Fruit fly (Drosophila melanogaster) whole organism, embryonic: ENCODE measurements around the gene Lim3.

Experiments used
- Atf-2 ChIP-seq: fragments of 200-800 bp; sonication (Bioruptor generic); optimal IDR thresholded peaks from 2 replicates; lab custom pipeline; 2016; ENCODE audit warnings: missing biosample characterization, missing genetic modification characterization
- Atf3 ChIP-seq: fragments of 200-800 bp; sonication (Bioruptor generic); optimal IDR thresholded peaks from 3 replicates; lab custom pipeline; 2016; ENCODE audit warnings: missing biosample characterization, missing genetic modification characterization
- BtbVII ChIP-seq: fragments of 200-800 bp; sonication (Bioruptor generic); optimal IDR thresholded peaks from 3 replicates; lab custom pipeline; 2017; ENCODE audit warnings: missing biosample characterization, mild to moderate bottlenecking, missing genetic modification characterization
- CG10543 ChIP-seq: fragments of 200-800 bp; sonication (Bioruptor generic); optimal IDR thresholded peaks from 3 replicates; lab custom pipeline; 2017; ENCODE audit warnings: missing biosample characterization, mild to moderate bottlenecking, missing genetic modification characterization, moderate library complexity
- CG10979 ChIP-seq: fragments of 200-800 bp; sonication (Bioruptor generic); optimal IDR thresholded peaks from 2 replicates; lab custom pipeline; 2018; ENCODE audit warnings: missing biosample characterization, mild to moderate bottlenecking, missing genetic modification characterization, moderate library complexity
- CG11398 ChIP-seq: fragments of 200-800 bp; sonication (Bioruptor generic); optimal IDR thresholded peaks from 2 replicates; lab custom pipeline; 2016; ENCODE audit warnings: missing biosample characterization, missing genetic modification characterization
- CG12299 ChIP-seq: fragments of 200-800 bp; sonication (Bioruptor generic); optimal IDR thresholded peaks from 2 replicates; lab custom pipeline; 2018; ENCODE audit warnings: missing biosample characterization, mild to moderate bottlenecking, missing genetic modification characterization
- CG12391 ChIP-seq: fragments of 200-800 bp; sonication (Bioruptor generic); optimal IDR thresholded peaks from 3 replicates; lab custom pipeline; 2018; ENCODE audit warnings: missing biosample characterization, mild to moderate bottlenecking, missing genetic modification characterization, moderate library complexity
- CG12769 ChIP-seq: fragments of 200-800 bp; sonication (Bioruptor generic); optimal IDR thresholded peaks from 2 replicates; lab custom pipeline; 2019; ENCODE audit warnings: missing biosample characterization, mild to moderate bottlenecking, missing genetic modification characterization, moderate library complexity
- CG13894 ChIP-seq: fragments of 200-800 bp; sonication (Bioruptor generic); optimal IDR thresholded peaks from 3 replicates; lab custom pipeline; 2018; ENCODE audit warnings: missing biosample characterization, mild to moderate bottlenecking, missing genetic modification characterization, moderate library complexity
- CG15601 ChIP-seq: fragments of 200-800 bp; sonication (Bioruptor generic); optimal IDR thresholded peaks from 3 replicates; lab custom pipeline; 2019; ENCODE audit warnings: missing biosample characterization, mild to moderate bottlenecking, missing genetic modification characterization, moderate library complexity
- CG2116 ChIP-seq: fragments of 200-800 bp; sonication (Bioruptor generic); optimal IDR thresholded peaks from 3 replicates; lab custom pipeline; 2018; ENCODE audit warnings: missing biosample characterization, mild to moderate bottlenecking, missing genetic modification characterization
- CG2120 ChIP-seq: fragments of 200-800 bp; sonication (Bioruptor generic); optimal IDR thresholded peaks from 3 replicates; lab custom pipeline; 2016; ENCODE audit warnings: missing biosample characterization, missing genetic modification characterization
- CG2129 ChIP-seq: fragments of 200-800 bp; sonication (Bioruptor generic); IDR thresholded peaks from 2 replicates; pipeline ENCODE4 v1.3.6; 2022; ENCODE audit warnings: missing biosample characterization, missing genetic modification characterization; ENCODE audit not compliant: partially characterized antibody
- CG33557 ChIP-seq: fragments of 200-800 bp; sonication (Bioruptor generic); optimal IDR thresholded peaks from 2 replicates; lab custom pipeline; 2019; ENCODE audit warnings: missing biosample characterization, mild to moderate bottlenecking, missing genetic modification characterization, moderate library complexity
- CG3838 ChIP-seq: fragments of 200-800 bp; sonication (Bioruptor generic); optimal IDR thresholded peaks from 3 replicates; lab custom pipeline; 2016; ENCODE audit warnings: missing biosample characterization, missing genetic modification characterization
- CG4328 ChIP-seq: fragments of 200-800 bp; sonication (Bioruptor generic); optimal IDR thresholded peaks from 3 replicates; lab custom pipeline; 2017; ENCODE audit warnings: missing biosample characterization, missing genetic modification reagents, missing genetic modification characterization
- CG6272 ChIP-seq: fragments of 200-800 bp; sonication (Bioruptor generic); IDR thresholded peaks from 2 replicates; pipeline ENCODE4 v1.3.6; 2022; ENCODE audit warnings: missing biosample characterization, missing genetic modification characterization
- CG8765 ChIP-seq: fragments of 200-800 bp; sonication (Bioruptor generic); IDR thresholded peaks from 2 replicates; pipeline ENCODE4 v1.3.6; 2022; ENCODE audit warnings: missing biosample characterization, missing genetic modification characterization
- CG9817 ChIP-seq: fragments of 200-800 bp; sonication (Bioruptor generic); optimal IDR thresholded peaks from 2 replicates; lab custom pipeline; 2018; ENCODE audit warnings: missing biosample characterization, mild to moderate bottlenecking, missing genetic modification characterization, moderate library complexity
- Deaf1 ChIP-seq: fragments of 200-800 bp; optimal IDR thresholded peaks from 3 replicates; lab custom pipeline; 2019; ENCODE audit warnings: missing biosample characterization, mild to moderate bottlenecking, missing genetic modification characterization, moderate library complexity
- Elba2 ChIP-seq: fragments of 200-800 bp; sonication (Bioruptor generic); optimal IDR thresholded peaks from 3 replicates; lab custom pipeline; 2016; ENCODE audit warnings: missing biosample characterization, missing genetic modification characterization
- HmgD ChIP-seq: fragments of 200-800 bp; sonication (Bioruptor generic); optimal IDR thresholded peaks from 3 replicates; lab custom pipeline; 2016; ENCODE audit warnings: missing biosample characterization, missing genetic modification characterization
- Hr3 ChIP-seq: fragments of 200-800 bp; sonication (Bioruptor generic); optimal IDR thresholded peaks from 3 replicates; lab custom pipeline; 2016; ENCODE audit warnings: missing biosample characterization, missing genetic modification characterization
- Lpt ChIP-seq: fragments of >200 bp; optimal IDR thresholded peaks from 2 replicates; lab custom pipeline; 2018; ENCODE audit warnings: missing biosample characterization, missing genetic modification characterization
- MBD-R2 ChIP-seq: fragments of 200-800 bp; sonication (Bioruptor generic); IDR thresholded peaks from 2 replicates; pipeline ENCODE4 v1.3.6; 2022; ENCODE audit warnings: missing biosample characterization, missing genetic modification characterization
- MTF-1 ChIP-seq: fragments of 200-800 bp; sonication (Bioruptor generic); optimal IDR thresholded peaks from 2 replicates; lab custom pipeline; 2018; ENCODE audit warnings: missing biosample characterization, mild to moderate bottlenecking, missing genetic modification characterization, borderline replicate concordance
- Myb ChIP-seq: fragments of 200-800 bp; sonication (Bioruptor generic); optimal IDR thresholded peaks from 2 replicates; lab custom pipeline; 2016; ENCODE audit warnings: missing biosample characterization, missing genetic modification characterization
- Sry-δ ChIP-seq: fragments of 200-800 bp; sonication (Bioruptor generic); optimal IDR thresholded peaks from 2 replicates; lab custom pipeline; 2016; ENCODE audit warnings: missing biosample characterization, missing genetic modification characterization
- bowl ChIP-seq: fragments of 200-800 bp; sonication (Bioruptor generic); IDR thresholded peaks from 2 replicates; pipeline ENCODE4 v1.3.6; 2022; ENCODE audit warnings: missing biosample characterization, missing genetic modification characterization
- caup ChIP-seq: fragments of 200-800 bp; sonication (Bioruptor generic); optimal IDR thresholded peaks from 3 replicates; lab custom pipeline; 2017; ENCODE audit warnings: missing biosample characterization, mild to moderate bottlenecking, missing genetic modification characterization, moderate library complexity; ENCODE audit not compliant: severe bottlenecking
- chm ChIP-seq: fragments of 200-800 bp; sonication (Bioruptor generic); IDR thresholded peaks from 2 replicates; pipeline ENCODE4 v1.3.6; 2022; ENCODE audit warnings: missing biosample characterization, missing genetic modification characterization
- fu2 ChIP-seq: fragments of 200-800 bp; sonication (Bioruptor generic); optimal IDR thresholded peaks from 2 replicates; lab custom pipeline; 2016; ENCODE audit warnings: missing biosample characterization, missing genetic modification characterization
- gce ChIP-seq: fragments of 200-800 bp; sonication (Bioruptor generic); IDR thresholded peaks from 3 replicates; pipeline ENCODE4 v1.3.6; 2022; ENCODE audit warnings: missing biosample characterization, missing genetic modification characterization
- gem ChIP-seq: fragments of 200-800 bp; sonication (Bioruptor generic); optimal IDR thresholded peaks from 2 replicates; lab custom pipeline; 2019; ENCODE audit warnings: missing biosample characterization, mild to moderate bottlenecking, missing genetic modification characterization, moderate library complexity
- grau ChIP-seq: fragments of 200-800 bp; optimal IDR thresholded peaks from 3 replicates; lab custom pipeline; 2019; ENCODE audit warnings: missing biosample characterization, mild to moderate bottlenecking, missing genetic modification characterization, moderate library complexity
- ken ChIP-seq: fragments of 200-800 bp; sonication (Bioruptor generic); IDR thresholded peaks from 3 replicates; pipeline ENCODE4 v1.3.6; 2022; ENCODE audit warnings: missing biosample characterization, missing genetic modification characterization
- lbe ChIP-seq: fragments of 200-800 bp; sonication (Bioruptor generic); optimal IDR thresholded peaks from 2 replicates; lab custom pipeline; 2016; ENCODE audit warnings: missing biosample characterization, mild to moderate bottlenecking, missing genetic modification characterization
- lov ChIP-seq, 2 experiments: fragments of 200-800 bp in 1 of 2; fragments of >200 bp in 1 of 2; sonication (Bioruptor generic) in 1 of 2; IDR thresholded peaks in 1 of 2; optimal IDR thresholded peaks in 1 of 2; 2 replicates in 1 of 2; 3 replicates in 1 of 2; pipeline versions ENCODE4 v1.3.6 to Lab custom; 2017 to 2022; ENCODE audit warnings: missing biosample characterization in 1 of 2, missing genetic modification characterization in 1 of 2
- nerfin-1 ChIP-seq: fragments of 200-800 bp; sonication (Bioruptor generic); optimal IDR thresholded peaks from 3 replicates; lab custom pipeline; 2019; ENCODE audit warnings: missing biosample characterization, mild to moderate bottlenecking, missing genetic modification characterization, moderate library complexity
- peb ChIP-seq: fragments of 200-800 bp; sonication (Bioruptor generic); IDR thresholded peaks from 2 replicates; pipeline ENCODE4 v1.3.6; 2022; ENCODE audit warnings: missing biosample characterization, missing genetic modification characterization
- shn ChIP-seq: fragments of 200-800 bp; sonication (Bioruptor generic); optimal IDR thresholded peaks from 3 replicates; lab custom pipeline; 2016; ENCODE audit warnings: missing biosample characterization, missing genetic modification characterization
- sna ChIP-seq: fragments of 200-800 bp; sonication (Bioruptor generic); IDR thresholded peaks from 2 replicates; pipeline ENCODE4 v1.3.6; 2022; ENCODE audit warnings: missing biosample characterization, missing genetic modification characterization; ENCODE audit not compliant: partially characterized antibody
- so ChIP-seq: fragments of 200-800 bp; sonication (Bioruptor generic); IDR thresholded peaks from 3 replicates; pipeline ENCODE4 v1.3.6; 2022; ENCODE audit warnings: missing biosample characterization, missing genetic modification characterization
- sr ChIP-seq: fragments of 200-800 bp; sonication (Bioruptor generic); IDR thresholded peaks from 3 replicates; pipeline ENCODE4 v1.3.6; 2022; ENCODE audit warnings: missing biosample characterization, missing genetic modification characterization
- ssp ChIP-seq: fragments of 200-800 bp; sonication (Bioruptor generic); IDR thresholded peaks from 2 replicates; pipeline ENCODE4 v1.3.6; 2022; ENCODE audit warnings: missing biosample characterization, missing genetic modification characterization
- trh ChIP-seq: fragments of 200-800 bp; sonication (Bioruptor generic); optimal IDR thresholded peaks from 2 replicates; lab custom pipeline; 2016; ENCODE audit warnings: missing biosample characterization, missing genetic modification characterization
- usp ChIP-seq: fragments of >200 bp; optimal IDR thresholded peaks from 2 replicates; lab custom pipeline; 2017; ENCODE audit warnings: missing biosample characterization, missing genetic modification characterization

Lim3 gene

dm6 chr2L:19133465-19134365, 25.5 kb upstream of the Lim3 start, which contains the start of gene brat (continued):
- TF ChIP-seq CG2120 (GFP tag; lab: Kevin White, UChicago) (peak; percentile 79), CG12391 (tag; lab: Kevin White, UChicago) (peak; percentile 59), BtbVII (GFP tag; lab: Kevin White, UChicago) (no peak), CG2129 (GFP tag; lab: Robert Waterston, UW) (peak; percentile 91), CG2116 (GFP tag; lab: Kevin White, UChicago) (peak; percentile 87), shn (GFP tag; lab: Kevin White, UChicago) (peak; percentile 62), Deaf1 (peak; percentile 19), Sry-δ (GFP tag; lab: Kevin White, UChicago) (peak; percentile 93), sr (GFP tag; lab: Robert Waterston, UW) (no peak), sna (GFP tag; lab: Robert Waterston, UW) (peak; percentile 93), MBD-R2 (GFP tag; lab: Robert Waterston, UW) (peak; percentile 41), CG15601 (tag; lab: Kevin White, UChicago) (peak; percentile 14), CG13894 (tag; lab: Kevin White, UChicago) (peak; percentile 31), usp (GFP tag; lab: Kevin White, UChicago) (no peak), gce (no peak), CG8765 (GFP tag; lab: Robert Waterston, UW) (no peak), Atf3 (peak; percentile 44), peb (GFP tag; lab: Robert Waterston, UW) (peak; percentile 25; the same call in 1 of the 2 replicates), Lpt (GFP tag; lab: Kevin White, UChicago) (no peak), Atf-2 (GFP tag; lab: Kevin White, UChicago) (peak; percentile 44), CG12299 (peak; percentile 4), chm (GFP tag; lab: Robert Waterston, UW) (no peak), CG3838 (GFP tag; lab: Kevin White, UChicago) (no peak), HmgD (GFP tag; lab: Kevin White, UChicago) (peak; percentile 55), lbe (GFP tag; lab: Kevin White, UChicago) (no peak), CG6272 (GFP tag; lab: Robert Waterston, UW) (0 out of 2 replicates have a peak, but pooled peaks have one; percentile 39), CG10979 (tag; lab: Kevin White, UChicago) (peak; percentile 20), Myb (GFP tag; lab: Kevin White, UChicago) (peak; percentile 62), CG9817 (tag; lab: Kevin White, UChicago) (peak; percentile 64), lov (optimal IDR thresholded peaks at IDR 0.05; lab: Kevin White, UChicago) (no peak), lov (GFP tag; IDR thresholded peaks at IDR 0.05; lab: Robert Waterston, UW) (0 out of 3 replicates have a peak, but pooled peaks have one; percentile 21), Elba2 (GFP tag; lab: Kevin White, UChicago) (peak; percentile 76), trh (GFP tag; lab: Kevin White, UChicago) (no peak), CG4328 (peak; percentile 28), CG10543 (GFP tag; lab: Kevin White, UChicago) (peak; percentile 61), MTF-1 (GFP tag; lab: Kevin White, UChicago) (no peak), ken (GFP tag; lab: Robert Waterston, UW) (no peak), fu2 (peak; percentile 44), caup (GFP tag; lab: Kevin White, UChicago) (no peak), Hr3 (peak; percentile 60), nerfin-1 (tag; lab: Kevin White, UChicago) (peak; percentile 91), CG12769 (tag; lab: Kevin White, UChicago) (no peak), bowl (GFP tag; lab: Robert Waterston, UW) (no peak), grau (tag; lab: Kevin White, UChicago) (peak; percentile 61), CG33557 (GFP tag; lab: Kevin White, UChicago) (peak; percentile 13), ssp (GFP tag; lab: Robert Waterston, UW) (peak; percentile 78), CG11398 (peak; percentile 13), so (no peak), gem (tag; lab: Kevin White, UChicago) (peak; percentile 62)
